Fruit fly (Drosophila melanogaster) whole organism, prepupa: ENCODE data around the gene E5.

ENCODE experiments used
- Blimp-1 ChIP-seq: fragments of 200-800 bp; sonication (Bioruptor generic); optimal IDR thresholded peaks from 3 replicates; lab custom pipeline; 2017; ENCODE audit warnings: missing biosample characterization, missing genetic modification characterization, mild to moderate bottlenecking, moderate library complexity, missing genetic modification reagents
- CG10631 ChIP-seq: fragments of 200-800 bp; sonication (Bioruptor generic); optimal IDR thresholded peaks from 2 replicates; lab custom pipeline; 2016; ENCODE audit warnings: missing biosample characterization, missing genetic modification characterization
- CG10669 ChIP-seq: fragments of 200-800 bp; sonication (Bioruptor generic); optimal IDR thresholded peaks from 3 replicates; lab custom pipeline; 2018; ENCODE audit warnings: missing biosample characterization, mild to moderate bottlenecking, missing genetic modification characterization, moderate library complexity
- CG11294 ChIP-seq: fragments of 200-800 bp; sonication (Bioruptor generic); IDR thresholded peaks from 2 replicates; pipeline ENCODE4 v1.3.6; 2022; ENCODE audit warnings: missing biosample characterization, missing genetic modification characterization
- CG11762 ChIP-seq: fragments of 200-800 bp; sonication (Bioruptor generic); optimal IDR thresholded peaks from 3 replicates; lab custom pipeline; 2016; ENCODE audit warnings: missing biosample characterization, missing genetic modification characterization; ENCODE audit not compliant: insufficient read depth
- CG11902 ChIP-seq: fragments of 200-800 bp; sonication (Bioruptor generic); optimal IDR thresholded peaks from 3 replicates; lab custom pipeline; 2016; ENCODE audit warnings: missing biosample characterization, missing genetic modification characterization
- CG1621 ChIP-seq: fragments of 200-800 bp; sonication (Bioruptor generic); optimal IDR thresholded peaks from 3 replicates; lab custom pipeline; 2018; ENCODE audit warnings: missing biosample characterization, mild to moderate bottlenecking, missing genetic modification characterization
- CG16779 ChIP-seq: fragments of 200-800 bp; sonication (Bioruptor generic); optimal IDR thresholded peaks from 3 replicates; lab custom pipeline; 2017; ENCODE audit warnings: missing biosample characterization, mild to moderate bottlenecking, missing genetic modification characterization
- CG3032 ChIP-seq: fragments of 200-800 bp; optimal IDR thresholded peaks from 2 replicates; lab custom pipeline; 2019; ENCODE audit warnings: missing biosample characterization, mild to moderate bottlenecking, missing genetic modification characterization, moderate library complexity
- CG31627 ChIP-seq: fragments of 200-800 bp; sonication (Bioruptor generic); optimal IDR thresholded peaks from 3 replicates; lab custom pipeline; 2016; ENCODE audit warnings: missing biosample characterization, missing genetic modification characterization
- CG34406 ChIP-seq: fragments of 200-800 bp; sonication (Bioruptor generic); optimal IDR thresholded peaks from 3 replicates; lab custom pipeline; 2016; ENCODE audit warnings: missing biosample characterization, missing genetic modification characterization
- CG4318 ChIP-seq: fragments of 200-800 bp; sonication (Bioruptor generic); optimal IDR thresholded peaks from 3 replicates; lab custom pipeline; 2017; ENCODE audit warnings: missing biosample characterization, mild to moderate bottlenecking, missing genetic modification characterization
- CG6163 ChIP-seq: fragments of 200-800 bp; sonication (Bioruptor generic); IDR thresholded peaks from 3 replicates; pipeline ENCODE4 v1.3.6; 2022; ENCODE audit warnings: missing biosample characterization, missing genetic modification characterization
- CG6276 ChIP-seq: fragments of 200-800 bp; sonication (Bioruptor generic); optimal IDR thresholded peaks from 2 replicates; lab custom pipeline; 2017; ENCODE audit warnings: missing biosample characterization, mild to moderate bottlenecking, missing genetic modification characterization
- CG6792 ChIP-seq: fragments of 200-800 bp; sonication (Bioruptor generic); optimal IDR thresholded peaks from 3 replicates; lab custom pipeline; 2016; ENCODE audit warnings: missing biosample characterization, missing genetic modification characterization
- CG6808 ChIP-seq: fragments of 200-800 bp; sonication (Bioruptor generic); optimal IDR thresholded peaks from 3 replicates; lab custom pipeline; 2017; ENCODE audit warnings: missing biosample characterization, missing genetic modification characterization, mild to moderate bottlenecking, moderate library complexity, missing genetic modification reagents
- CG7368 ChIP-seq: fragments of 200-800 bp; sonication (Bioruptor generic); optimal IDR thresholded peaks from 3 replicates; lab custom pipeline; 2016; ENCODE audit warnings: missing biosample characterization, missing genetic modification characterization
- CG8119 ChIP-seq: fragments of 200-800 bp; sonication (Bioruptor generic); IDR thresholded peaks from 3 replicates; pipeline ENCODE4 v1.3.6; 2022; ENCODE audit warnings: missing biosample characterization, missing genetic modification characterization
- CG8319 ChIP-seq: fragments of 200-800 bp; sonication (Bioruptor generic); optimal IDR thresholded peaks from 3 replicates; lab custom pipeline; 2016; ENCODE audit warnings: missing biosample characterization, missing genetic modification characterization
- CG8632 ChIP-seq: fragments of 200-800 bp; sonication (Bioruptor generic); optimal IDR thresholded peaks from 3 replicates; lab custom pipeline; 2016; ENCODE audit warnings: missing biosample characterization, missing genetic modification characterization
- Eip75B ChIP-seq: fragments of 200-800 bp; sonication (Bioruptor generic); optimal IDR thresholded peaks from 3 replicates; lab custom pipeline; 2016; ENCODE audit warnings: missing biosample characterization, missing genetic modification characterization
- Eip78C ChIP-seq: fragments of 200-800 bp; sonication (Bioruptor generic); peaks from one replicate; lab custom pipeline; 2016; ENCODE audit warnings: missing biosample characterization, missing genetic modification characterization
- Eip93F ChIP-seq: fragments of 200-800 bp; sonication (Bioruptor generic); optimal IDR thresholded peaks from 2 replicates; lab custom pipeline; 2016; ENCODE audit warnings: missing biosample characterization, mild to moderate bottlenecking, missing genetic modification characterization
- Ets96B ChIP-seq: fragments of 200-800 bp; optimal IDR thresholded peaks from 2 replicates; lab custom pipeline; 2019; ENCODE audit warnings: missing biosample characterization, mild to moderate bottlenecking, missing genetic modification characterization, moderate library complexity
- Gug ChIP-seq: fragments of 200-800 bp; sonication (Bioruptor generic); IDR thresholded peaks from 2 replicates; pipeline ENCODE4 v1.3.6; 2022; ENCODE audit warnings: missing biosample characterization, missing genetic modification characterization
- Hr38 ChIP-seq: sonication (Bioruptor generic); optimal IDR thresholded peaks from 2 replicates; lab custom pipeline; 2016; ENCODE audit warnings: missing biosample characterization, missing genetic modification characterization
- Hr39 ChIP-seq: fragments of 200-800 bp; sonication (Bioruptor generic); optimal IDR thresholded peaks from 2 replicates; lab custom pipeline; 2016; ENCODE audit warnings: missing biosample characterization, missing genetic modification characterization
- Lpt ChIP-seq: fragments of 200-800 bp; sonication (Bioruptor generic); optimal IDR thresholded peaks from 3 replicates; lab custom pipeline; 2016; ENCODE audit warnings: missing biosample characterization, missing genetic modification characterization
- Met ChIP-seq: fragments of 200-800 bp; sonication (Bioruptor generic); optimal IDR thresholded peaks from 3 replicates; lab custom pipeline; 2016; ENCODE audit warnings: missing biosample characterization, missing genetic modification characterization
- OdsH ChIP-seq: fragments of 200-800 bp; sonication (Bioruptor generic); optimal IDR thresholded peaks from 3 replicates; lab custom pipeline; 2016; ENCODE audit warnings: missing biosample characterization, missing genetic modification characterization
- Smox ChIP-seq: fragments of 200-800 bp; sonication (Bioruptor generic); optimal IDR thresholded peaks from 3 replicates; lab custom pipeline; 2016; ENCODE audit warnings: missing biosample characterization, missing genetic modification characterization
- Sox102F ChIP-seq: fragments of 200-800 bp; sonication (Bioruptor generic); optimal IDR thresholded peaks from 2 replicates; lab custom pipeline; 2016; ENCODE audit warnings: missing biosample characterization, mild to moderate bottlenecking, missing genetic modification characterization
- Sox14 ChIP-seq: fragments of 200-800 bp; sonication (Bioruptor generic); optimal IDR thresholded peaks from 3 replicates; lab custom pipeline; 2016; ENCODE audit warnings: missing biosample characterization, missing genetic modification characterization
- Sox15 ChIP-seq: fragments of 200-800 bp; sonication (Bioruptor generic); optimal IDR thresholded peaks from 3 replicates; lab custom pipeline; 2016; ENCODE audit warnings: missing biosample characterization, missing genetic modification characterization
- achi ChIP-seq: fragments of 200-800 bp; sonication (Bioruptor generic); optimal IDR thresholded peaks from 3 replicates; lab custom pipeline; 2016; ENCODE audit warnings: missing biosample characterization, missing genetic modification characterization
- acj6 ChIP-seq: fragments of 200-800 bp; sonication (Bioruptor generic); optimal IDR thresholded peaks from 3 replicates; lab custom pipeline; 2016; ENCODE audit warnings: missing biosample characterization, missing genetic modification characterization
- dac ChIP-seq: fragments of 200-800 bp; sonication (Bioruptor generic); optimal IDR thresholded peaks from 2 replicates; lab custom pipeline; 2017; ENCODE audit warnings: missing biosample characterization, mild to moderate bottlenecking, missing genetic modification characterization
- dsx ChIP-seq: fragments of 200-800 bp; optimal IDR thresholded peaks from 3 replicates; lab custom pipeline; 2019; ENCODE audit warnings: missing biosample characterization, mild to moderate bottlenecking, missing genetic modification characterization, moderate library complexity; ENCODE audit not compliant: poor library complexity, severe bottlenecking
- eg ChIP-seq: fragments of 200-800 bp; sonication (Bioruptor generic); IDR thresholded peaks from 3 replicates; pipeline ENCODE4 v1.3.6; 2022; ENCODE audit warnings: missing biosample characterization, missing genetic modification characterization
- esn ChIP-seq: fragments of 200-800 bp; sonication (Bioruptor generic); optimal IDR thresholded peaks from 2 replicates; lab custom pipeline; 2016; ENCODE audit warnings: missing biosample characterization, mild to moderate bottlenecking, missing genetic modification characterization, moderate library complexity
- fd85E ChIP-seq: fragments of 200-800 bp; sonication (Bioruptor generic); optimal IDR thresholded peaks from 3 replicates; lab custom pipeline; 2016; ENCODE audit warnings: missing biosample characterization, missing genetic modification characterization
- lz ChIP-seq: fragments of 200-800 bp; sonication (Bioruptor generic); optimal IDR thresholded peaks from 3 replicates; lab custom pipeline; 2016; ENCODE audit warnings: missing biosample characterization, missing genetic modification characterization
- net ChIP-seq: fragments of 200-800 bp; sonication (Bioruptor generic); optimal IDR thresholded peaks from 3 replicates; lab custom pipeline; 2016; ENCODE audit warnings: missing biosample characterization, missing genetic modification characterization
- pdm3 ChIP-seq: fragments of 200-800 bp; sonication (Bioruptor generic); optimal IDR thresholded peaks from 3 replicates; lab custom pipeline; 2016; ENCODE audit warnings: missing biosample characterization, missing genetic modification characterization
- topi ChIP-seq: fragments of 200-800 bp; sonication (Bioruptor generic); optimal IDR thresholded peaks from 3 replicates; lab custom pipeline; 2016; ENCODE audit warnings: missing biosample characterization, missing genetic modification characterization
- vri ChIP-seq: fragments of 200-800 bp; sonication (Bioruptor generic); optimal IDR thresholded peaks from 3 replicates; lab custom pipeline; 2016; ENCODE audit warnings: missing biosample characterization, mild to moderate bottlenecking, missing genetic modification characterization

Gene E5

dm6 chr3R:13831596-13832119 lies 43.1 kb downstream of the E5 start (continued):
- TF ChIP-seq pdm3 (GFP tag; lab: Kevin White, UChicago) (peak; percentile 47), achi (GFP tag; lab: Kevin White, UChicago) (peak; percentile 87), acj6 (peak; percentile 69), topi (GFP tag; lab: Kevin White, UChicago) (peak; percentile 72), Ets96B (tag; lab: Kevin White, UChicago) (peak; percentile 54), CG16779 (tag; lab: Kevin White, UChicago) (peak; percentile 55), CG10669 (GFP tag; lab: Kevin White, UChicago) (peak; percentile 12), CG7368 (GFP tag; lab: Kevin White, UChicago) (no peak), CG8632 (GFP tag; lab: Kevin White, UChicago) (peak; percentile 89), Hr38 (GFP tag; lab: Kevin White, UChicago) (no peak), CG6276 (GFP tag; lab: Kevin White, UChicago) (peak; percentile 62), CG11294 (GFP tag; lab: Robert Waterston, UW) (peak; percentile 58; the same call in 1 of the 2 replicates), CG8319 (GFP tag; lab: Kevin White, UChicago) (no peak), Sox15 (GFP tag; lab: Kevin White, UChicago) (peak; percentile 53), esn (GFP tag; lab: Kevin White, UChicago) (peak; percentile 79), CG6792 (GFP tag; lab: Kevin White, UChicago) (peak; percentile 63), Met (GFP tag; lab: Kevin White, UChicago) (peak; percentile 79), fd85E (GFP tag; lab: Kevin White, UChicago) (peak; percentile 2), Eip93F (peak; percentile 44), CG6163 (GFP tag; lab: Robert Waterston, UW) (peak; percentile 85; the same call in 2 of the 3 replicates), dsx (GFP tag; lab: Kevin White, UChicago) (peak; percentile 63), net (peak; percentile 69), Eip75B (GFP tag; lab: Kevin White, UChicago) (peak; percentile 45), Eip78C (peak; percentile 93), CG10631 (GFP tag; lab: Kevin White, UChicago) (peak; percentile 54), Sox102F (peak; percentile 79), Sox14 (peak; percentile 38)

- TF ChIP-seq CG3032 (tag; lab: Kevin White, UChicago) (no peak), CG11902 (peak; percentile 10), Eip78C (peak; percentile 73), topi (GFP tag; lab: Kevin White, UChicago) (no peak), OdsH (GFP tag; lab: Kevin White, UChicago) (peak; percentile 31), acj6 (peak; percentile 43), Hr39 (peak; percentile 40), CG34406 (GFP tag; lab: Kevin White, UChicago) (no peak), vri (GFP tag; lab: Kevin White, UChicago) (no peak), CG1621 (tag; lab: Kevin White, UChicago) (no peak), Eip93F (no peak), lz (GFP tag; lab: Kevin White, UChicago) (peak; percentile 8), Gug (peak; percentile 17; the same call in 1 of the 2 replicates), CG8632 (GFP tag; lab: Kevin White, UChicago) (no peak), Eip75B (GFP tag; lab: Kevin White, UChicago) (no peak), Met (GFP tag; lab: Kevin White, UChicago) (peak; percentile 10), CG6163 (GFP tag; lab: Robert Waterston, UW) (peak; percentile 48; the same call in 1 of the 3 replicates), CG11762 (GFP tag; lab: Kevin White, UChicago) (no peak), eg (GFP tag; lab: Robert Waterston, UW) (peak; percentile 60), Lpt (GFP tag; lab: Kevin White, UChicago) (peak; percentile 43), Blimp-1 (GFP tag; lab: Kevin White, UChicago) (no peak), CG4318 (peak; percentile 67), dac (GFP tag; lab: Kevin White, UChicago) (peak; percentile 37), CG6792 (GFP tag; lab: Kevin White, UChicago) (no peak), CG31627 (peak; percentile 32), Ets96B (tag; lab: Kevin White, UChicago) (no peak), CG6276 (GFP tag; lab: Kevin White, UChicago) (peak; percentile 56), Smox (GFP tag; lab: Kevin White, UChicago) (no peak), Sox14 (peak; percentile 20), CG7368 (GFP tag; lab: Kevin White, UChicago) (peak; percentile 17), net (peak; percentile 4), esn (GFP tag; lab: Kevin White, UChicago) (peak; percentile 5), CG11294 (GFP tag; lab: Robert Waterston, UW) (peak; percentile 19; the same call in 1 of the 2 replicates), CG8119 (GFP tag; lab: Robert Waterston, UW) (peak; percentile 74), CG10669 (GFP tag; lab: Kevin White, UChicago) (no peak), CG6808 (GFP tag; lab: Kevin White, UChicago) (no peak), achi (GFP tag; lab: Kevin White, UChicago) (no peak)
These were observed 43.7 kb downstream of the E5 start for dm6 chr3R:13831042-13831441.
